Worm (Caenorhabditis elegans) whole organism, L3 larva: Measurements from ENCODE around the gene Y116A8C.469.

ENCODE experiments used
- ZK546.5 ChIP-seq: sonication (generic microtip); optimal IDR thresholded peaks from 2 replicates; lab custom pipeline; 2017; ENCODE audit warnings: missing biosample characterization, missing genetic modification characterization
- aly-2 ChIP-seq: fragments of 150-350 bp; optimal IDR thresholded peaks from 2 replicates; lab custom pipeline; 2014; ENCODE audit warnings: missing biosample characterization, missing genetic modification characterization
- ama-1 ChIP-seq: fragments of 150-350 bp; optimal IDR thresholded peaks from 2 replicates; lab custom pipeline; 2018
- ceh-28 ChIP-seq: fragments of 150-350 bp; optimal IDR thresholded peaks from 2 replicates; lab custom pipeline; 2014; ENCODE audit warnings: missing biosample characterization, missing genetic modification reagents, missing genetic modification characterization
- ceh-82 ChIP-seq: fragments of 150-350 bp; optimal IDR thresholded peaks from 2 replicates; lab custom pipeline; 2014; ENCODE audit warnings: missing biosample characterization, missing genetic modification characterization
- ceh-9 ChIP-seq: sonication (generic microtip); optimal IDR thresholded peaks from 2 replicates; lab custom pipeline; 2018; ENCODE audit warnings: missing biosample characterization, missing genetic modification characterization
- egl-27 ChIP-seq: sonication (generic microtip); optimal IDR thresholded peaks from 4 replicates; lab custom pipeline; 2017; ENCODE audit warnings: missing biosample characterization, missing genetic modification reagents, missing genetic modification characterization
- egl-5 ChIP-seq: fragments of 150-350 bp; optimal IDR thresholded peaks from 2 replicates; lab custom pipeline; 2017; ENCODE audit warnings: missing biosample characterization, missing genetic modification reagents, missing genetic modification characterization, inconsistent platforms
- elt-1 ChIP-seq: fragments of 150-350 bp; optimal IDR thresholded peaks from 2 replicates; lab custom pipeline; 2014; ENCODE audit warnings: missing biosample characterization, missing genetic modification characterization
- elt-2 ChIP-seq: sonication (generic microtip); optimal IDR thresholded peaks from 2 replicates; lab custom pipeline; 2016; ENCODE audit warnings: missing genetic modification reagents, mild to moderate bottlenecking, missing genetic modification characterization, missing compliant biosample characterization
- eor-1 ChIP-seq, 2 experiments: fragments of 150-350 bp; optimal IDR thresholded peaks; 2 replicates each; lab custom pipeline; 2014 to 2018; ENCODE audit warnings: missing biosample characterization in 2 of 2, missing genetic modification characterization in 2 of 2
- fkh-10 ChIP-seq: sonication (generic microtip); optimal IDR thresholded peaks from 2 replicates; lab custom pipeline; 2017; ENCODE audit warnings: missing biosample characterization, missing genetic modification reagents, missing genetic modification characterization
- fkh-2 ChIP-seq: fragments of 150-350 bp; optimal IDR thresholded peaks from 2 replicates; lab custom pipeline; 2014; ENCODE audit warnings: missing biosample characterization, missing genetic modification reagents, missing genetic modification characterization
- fos-1 ChIP-seq: fragments of 150-350 bp; optimal IDR thresholded peaks from 2 replicates; lab custom pipeline; 2014; ENCODE audit warnings: missing biosample characterization, missing genetic modification characterization
- hmg-11 ChIP-seq: sonication (generic microtip); optimal IDR thresholded peaks from 2 replicates; lab custom pipeline; 2016; ENCODE audit warnings: missing genetic modification characterization, missing compliant biosample characterization
- jun-1 ChIP-seq: fragments of 150-350 bp; optimal IDR thresholded peaks from 2 replicates; lab custom pipeline; 2014; ENCODE audit warnings: missing biosample characterization, missing genetic modification reagents, missing genetic modification characterization
- lin-39 ChIP-seq: fragments of 150-350 bp; optimal IDR thresholded peaks from 2 replicates; lab custom pipeline; 2018; ENCODE audit warnings: missing biosample characterization, missing genetic modification reagents, missing genetic modification characterization
- lsy-12 ChIP-seq: sonication (generic microtip); optimal IDR thresholded peaks from 2 replicates; lab custom pipeline; 2016; ENCODE audit warnings: mild to moderate bottlenecking, missing genetic modification characterization, missing compliant biosample characterization
- mdl-1 ChIP-seq: fragments of 150-350 bp; optimal IDR thresholded peaks from 2 replicates; lab custom pipeline; 2014; ENCODE audit warnings: missing biosample characterization, missing genetic modification characterization
- mml-1 ChIP-seq: fragments of 150-350 bp; sonication (generic microtip); optimal IDR thresholded peaks from 3 replicates; lab custom pipeline; 2014; ENCODE audit warnings: missing biosample characterization, missing genetic modification characterization
- nfya-1 ChIP-seq: sonication (generic microtip); optimal IDR thresholded peaks from 2 replicates; lab custom pipeline; 2017; ENCODE audit warnings: missing genetic modification characterization, mild to moderate bottlenecking, missing compliant biosample characterization, antibody characterized with exemption, moderate library complexity; ENCODE audit not compliant: insufficient read depth
- nhr-11 ChIP-seq: fragments of 150-350 bp; optimal IDR thresholded peaks from 2 replicates; lab custom pipeline; 2014; ENCODE audit warnings: missing biosample characterization, missing genetic modification characterization
- nhr-12 ChIP-seq: fragments of 150-350 bp; optimal IDR thresholded peaks from 2 replicates; lab custom pipeline; 2014; ENCODE audit warnings: missing biosample characterization, missing genetic modification characterization
- nhr-23 ChIP-seq: fragments of 150-350 bp; optimal IDR thresholded peaks from 2 replicates; lab custom pipeline; 2014; ENCODE audit warnings: missing biosample characterization, missing genetic modification reagents, missing genetic modification characterization
- nhr-25 ChIP-seq: sonication (generic microtip); optimal IDR thresholded peaks from 2 replicates; lab custom pipeline; 2017; ENCODE audit warnings: missing biosample characterization, missing genetic modification characterization
- nhr-28 ChIP-seq: fragments of 150-350 bp; optimal IDR thresholded peaks from 2 replicates; lab custom pipeline; 2014; ENCODE audit warnings: missing biosample characterization, missing genetic modification characterization
- nhr-43 ChIP-seq: sonication (generic microtip); optimal IDR thresholded peaks from 2 replicates; lab custom pipeline; 2016; ENCODE audit warnings: mild to moderate bottlenecking, missing genetic modification characterization, missing compliant biosample characterization; ENCODE audit not compliant: poor library complexity, severe bottlenecking
- nhr-76 ChIP-seq: fragments of 150-350 bp; sonication (generic microtip); optimal IDR thresholded peaks from 5 replicates; lab custom pipeline; 2014; ENCODE audit warnings: missing biosample characterization, missing genetic modification characterization
- nhr-77 ChIP-seq: fragments of 150-350 bp; optimal IDR thresholded peaks from 2 replicates; lab custom pipeline; 2014; ENCODE audit warnings: missing biosample characterization, missing genetic modification characterization
- pha-4 ChIP-seq: fragments of 150-350 bp; optimal IDR thresholded peaks from 2 replicates; lab custom pipeline; 2014; ENCODE audit warnings: missing biosample characterization, missing genetic modification reagents, missing genetic modification characterization
- pqm-1 ChIP-seq: fragments of 150-350 bp; optimal IDR thresholded peaks from 2 replicates; lab custom pipeline; 2017; ENCODE audit warnings: missing biosample characterization, missing genetic modification characterization, inconsistent platforms
- sea-2 ChIP-seq: fragments of 150-350 bp; sonication (generic microtip); optimal IDR thresholded peaks from 4 replicates; lab custom pipeline; 2014; ENCODE audit warnings: missing biosample characterization, missing genetic modification reagents, missing genetic modification characterization
- skn-1 ChIP-seq: fragments of 150-350 bp; optimal IDR thresholded peaks from 2 replicates; lab custom pipeline; 2014; ENCODE audit warnings: missing biosample characterization, missing genetic modification characterization
- snpc-4 ChIP-seq: fragments of 150-350 bp; optimal IDR thresholded peaks from 2 replicates; lab custom pipeline; 2014; ENCODE audit warnings: missing biosample characterization, missing genetic modification characterization
- tbx-2 ChIP-seq: sonication (generic microtip); optimal IDR thresholded peaks from 2 replicates; lab custom pipeline; 2016; ENCODE audit warnings: mild to moderate bottlenecking, missing genetic modification characterization, missing compliant biosample characterization
- unc-39 ChIP-seq: sonication (generic microtip); optimal IDR thresholded peaks from 4 replicates; lab custom pipeline; 2017; ENCODE audit warnings: missing biosample characterization, missing genetic modification characterization
- unc-62 ChIP-seq: fragments of 150-350 bp; sonication (generic microtip); optimal IDR thresholded peaks from 4 replicates; lab custom pipeline; 2014; ENCODE audit warnings: missing biosample characterization, missing genetic modification reagents, missing genetic modification characterization
- ztf-11 ChIP-seq: fragments of 150-350 bp; optimal IDR thresholded peaks from 2 replicates; lab custom pipeline; 2014; ENCODE audit warnings: missing biosample characterization, missing genetic modification characterization
- ztf-4 ChIP-seq: fragments of 150-350 bp; optimal IDR thresholded peaks from 2 replicates; lab custom pipeline; 2014; ENCODE audit warnings: missing biosample characterization, missing genetic modification characterization

The Y116A8C.469 gene

ce11 chrIV:16917831-16918429, at the start of gene Y116A8C.469, which contains the start of gene Y116A8C.468:
Gene Y116A8C.469 (minus strand): TSS chrIV:16917931.
Gene Y116A8C.468 (plus strand): TSS chrIV:16918379.
- TF ChIP-seq ZK546.5 (tag; lab: Kevin White, UChicago) (no peak), nhr-12 (tag; lab: Kevin White, UChicago) (no peak), ztf-4 (tag; lab: Kevin White, UChicago) (no peak), mdl-1 (tag; lab: Kevin White, UChicago) (no peak), eor-1 (tag; optimal IDR thresholded peaks at IDR 0.05; lab: Kevin White, UChicago) (no peak), ceh-28 (tag; lab: Kevin White, UChicago) (no peak), ceh-9 (tag; lab: Kevin White, UChicago) (no peak), elt-2 (no peak), snpc-4 (no peak), nhr-28 (tag; lab: Kevin White, UChicago) (no peak), nhr-76 (tag; lab: Kevin White, UChicago) (no peak), skn-1 (no peak), aly-2 (no peak), egl-27 (no peak), tbx-2 (tag; lab: Kevin White, UChicago) (no peak), sea-2 (GFP tag; lab: Kevin White, UChicago) (no peak), unc-62 (GFP tag; lab: Kevin White, UChicago) (no peak), pha-4 (tag; lab: Kevin White, UChicago) (no peak), fkh-10 (GFP tag; lab: Kevin White, UChicago) (no peak), unc-39 (no peak)
- TF ChIP-seq, all 47 proteins: peak for 0

- TF ChIP-seq nhr-43 (tag; lab: Kevin White, UChicago) (no peak), hmg-11 (tag; lab: Kevin White, UChicago) (no peak), ama-1 (lab: Kevin White, UChicago) (no peak), aly-2 (no peak), eor-1 (tag; optimal IDR thresholded peaks at IDR 0.05; lab: Kevin White, UChicago) (no peak), ceh-28 (tag; lab: Kevin White, UChicago) (peak; percentile 25), fkh-2 (tag; lab: Kevin White, UChicago) (no peak)
These were observed 44.7 kb upstream of the Y116A8C.469 start for ce11 chrIV:16962445-16962844.

ce11 chrIV:16952389-16952788, 34.7 kb upstream of the Y116A8C.469 start:
- TF ChIP-seq lin-39 (no peak), ZK546.5 (tag; lab: Kevin White, UChicago) (no peak), nhr-23 (tag; lab: Kevin White, UChicago) (no peak), ama-1 (lab: Kevin White, UChicago) (no peak)

- no peak for TF ChIP-seq nhr-77 (tag; lab: Kevin White, UChicago)
- no peak for TF ChIP-seq fkh-2 (tag; lab: Kevin White, UChicago)
- no peak for TF ChIP-seq elt-2
- no peak for TF ChIP-seq pqm-1 (tag; lab: Kevin White, UChicago)
- TF ChIP-seq hmg-11 (tag; lab: Kevin White, UChicago): no peak
- TF ChIP-seq pha-4 (tag; lab: Kevin White, UChicago): no peak
- TF ChIP-seq aly-2: no peak
- TF ChIP-seq mdl-1 (tag; lab: Kevin White, UChicago): no peak
- no peak for TF ChIP-seq lin-39
- TF ChIP-seq nhr-28 (tag; lab: Kevin White, UChicago): no peak
- no peak for TF ChIP-seq mml-1 (tag; lab: Kevin White, UChicago)
- no peak for TF ChIP-seq nhr-12 (tag; lab: Kevin White, UChicago)
- no peak for TF ChIP-seq nhr-43 (tag; lab: Kevin White, UChicago)
- no peak for TF ChIP-seq nhr-23 (tag; lab: Kevin White, UChicago)
- no peak for TF ChIP-seq nfya-1 (tag; lab: Kevin White, UChicago)
- TF ChIP-seq egl-27: no peak
- no peak for TF ChIP-seq ZK546.5 (tag; lab: Kevin White, UChicago)
- TF ChIP-seq snpc-4: no peak
- TF ChIP-seq, all 47 proteins: peak for 0
These were observed 32.0 kb upstream of the Y116A8C.469 start, which contains the start of gene rad-54.B for ce11 chrIV:16949767-16950166. Gene rad-54.B (plus strand): TSS chrIV:16950067.

- TF ChIP-seq unc-39: no peak
- TF ChIP-seq nhr-23 (tag; lab: Kevin White, UChicago): peak; percentile 66
- no peak for TF ChIP-seq ztf-11
- TF ChIP-seq nhr-77 (tag; lab: Kevin White, UChicago): no peak
- TF ChIP-seq egl-5 (tag; lab: Kevin White, UChicago): no peak
- TF ChIP-seq jun-1: no peak
- peak; percentile 10 for TF ChIP-seq tbx-2 (tag; lab: Kevin White, UChicago)
- peak; percentile 88 for TF ChIP-seq nhr-43 (tag; lab: Kevin White, UChicago)
- no peak for TF ChIP-seq ZK546.5 (tag; lab: Kevin White, UChicago)
- TF ChIP-seq ztf-4 (tag; lab: Kevin White, UChicago): no peak
- TF ChIP-seq skn-1: no peak
- TF ChIP-seq nhr-11 (tag; lab: Kevin White, UChicago): no peak
- TF ChIP-seq nhr-28 (tag; lab: Kevin White, UChicago): no peak
- TF ChIP-seq elt-1 (tag; lab: Kevin White, UChicago): no peak
- no peak for TF ChIP-seq fos-1 (tag; lab: Kevin White, UChicago)
- peak; percentile 80 for TF ChIP-seq ceh-28 (tag; lab: Kevin White, UChicago)
- no peak for TF ChIP-seq aly-2
- peak; percentile 25 for TF ChIP-seq elt-2
- TF ChIP-seq nhr-25 (tag; lab: Kevin White, UChicago): no peak
- TF ChIP-seq fkh-2 (tag; lab: Kevin White, UChicago): no peak
- no peak for TF ChIP-seq ama-1 (lab: Kevin White, UChicago)
- no peak for TF ChIP-seq mdl-1 (tag; lab: Kevin White, UChicago)
- peak; percentile 13 for TF ChIP-seq ceh-82 (tag; lab: Kevin White, UChicago)
- TF ChIP-seq unc-62 (GFP tag; lab: Kevin White, UChicago): no peak
- TF ChIP-seq sea-2 (GFP tag; lab: Kevin White, UChicago): no peak
- no peak for TF ChIP-seq lsy-12
- peak; percentile 43 for TF ChIP-seq nfya-1 (tag; lab: Kevin White, UChicago)
These were observed 29.0 kb upstream of the Y116A8C.469 start, which contains the start of the genes Y116A8C.9 and arf-6 for ce11 chrIV:16946746-16947145. Gene Y116A8C.9 (minus strand): TSS chrIV:16946800. Gene arf-6 (plus strand): TSS chrIV:16947120.
